Fruit fly (Drosophila melanogaster) whole organism, adult: ENCODE data around the gene lectin-22C.

ENCODE experiments used
- CG11617 ChIP-seq: fragments of 200-800 bp; sonication (Bioruptor generic); optimal IDR thresholded peaks from 2 replicates; lab custom pipeline; 2017; ENCODE audit warnings: mild to moderate bottlenecking, missing biosample characterization, missing genetic modification reagents, missing genetic modification characterization
- CG12768 ChIP-seq: fragments of 200-800 bp; sonication (Bioruptor generic); optimal IDR thresholded peaks from 2 replicates; lab custom pipeline; 2017; ENCODE audit warnings: missing biosample characterization, missing genetic modification characterization, mild to moderate bottlenecking, moderate library complexity, missing genetic modification reagents
- CG14711 ChIP-seq: fragments of 200-800 bp; sonication (Bioruptor generic); optimal IDR thresholded peaks from 2 replicates; lab custom pipeline; 2018; ENCODE audit warnings: missing biosample characterization, mild to moderate bottlenecking, missing genetic modification characterization, moderate library complexity
- CG1620 ChIP-seq: fragments of 200-800 bp; sonication (Bioruptor generic); optimal IDR thresholded peaks from 2 replicates; lab custom pipeline; 2016; ENCODE audit warnings: missing biosample characterization, missing genetic modification characterization
- CG33017 ChIP-seq: fragments of 200-800 bp; sonication (Bioruptor generic); optimal IDR thresholded peaks from 2 replicates; lab custom pipeline; 2018; ENCODE audit warnings: missing biosample characterization, mild to moderate bottlenecking, missing genetic modification characterization, moderate library complexity
- CG5204 ChIP-seq: fragments of 200-800 bp; sonication (Bioruptor generic); optimal IDR thresholded peaks from 2 replicates; lab custom pipeline; 2016; ENCODE audit warnings: missing biosample characterization, missing genetic modification characterization
- CG7045 ChIP-seq: fragments of 200-800 bp; sonication (Bioruptor generic); optimal IDR thresholded peaks from 2 replicates; lab custom pipeline; 2017; ENCODE audit warnings: missing biosample characterization, mild to moderate bottlenecking, missing genetic modification characterization
- CG7101 ChIP-seq: fragments of 200-800 bp; sonication (Bioruptor generic); optimal IDR thresholded peaks from 2 replicates; lab custom pipeline; 2018; ENCODE audit warnings: missing biosample characterization, mild to moderate bottlenecking, missing genetic modification characterization, moderate library complexity
- Clk ChIP-seq: fragments of 200-800 bp; sonication (Bioruptor generic); optimal IDR thresholded peaks from 2 replicates; lab custom pipeline; 2017; ENCODE audit warnings: missing biosample characterization, missing genetic modification characterization
- Crg-1 ChIP-seq: fragments of 200-800 bp; sonication (Bioruptor generic); optimal IDR thresholded peaks from 2 replicates; lab custom pipeline; 2016; ENCODE audit warnings: missing biosample characterization, missing genetic modification characterization
- Hr96 ChIP-seq: fragments of 200-800 bp; sonication (Bioruptor generic); optimal IDR thresholded peaks from 2 replicates; lab custom pipeline; 2016; ENCODE audit warnings: missing biosample characterization, missing genetic modification characterization
- Mnt ChIP-seq: fragments of 200-800 bp; sonication (Bioruptor generic); optimal IDR thresholded peaks from 2 replicates; lab custom pipeline; 2016; ENCODE audit warnings: missing biosample characterization, mild to moderate bottlenecking, missing genetic modification characterization
- bab1 ChIP-seq: fragments of 200-800 bp; sonication (Bioruptor generic); optimal IDR thresholded peaks from 3 replicates; lab custom pipeline; 2019; ENCODE audit warnings: missing biosample characterization, mild to moderate bottlenecking, missing genetic modification characterization, moderate library complexity
- cic ChIP-seq: fragments of 200-800 bp; sonication (Bioruptor generic); optimal IDR thresholded peaks from 2 replicates; lab custom pipeline; 2017; ENCODE audit warnings: missing biosample characterization, mild to moderate bottlenecking, missing genetic modification characterization, moderate library complexity
- cnc ChIP-seq, 2 experiments: fragments of >200 bp; optimal IDR thresholded peaks; 2 replicates each; lab custom pipeline; 2017
- kay ChIP-seq: fragments of 200-800 bp; sonication (Bioruptor generic); peaks from one replicate; lab custom pipeline; 2016; ENCODE audit warnings: missing biosample characterization, missing genetic modification characterization, borderline replicate concordance
- ovo ChIP-seq: fragments of 200-800 bp; sonication (Bioruptor generic); optimal IDR thresholded peaks from 2 replicates; lab custom pipeline; 2016; ENCODE audit warnings: missing biosample characterization, missing genetic modification characterization
- pad ChIP-seq: fragments of 200-800 bp; sonication (Bioruptor generic); optimal IDR thresholded peaks from 3 replicates; lab custom pipeline; 2017; ENCODE audit warnings: missing biosample characterization, missing genetic modification characterization, mild to moderate bottlenecking, moderate library complexity, missing genetic modification reagents
- tj ChIP-seq: fragments of 200-800 bp; sonication (Bioruptor generic); optimal IDR thresholded peaks from 3 replicates; lab custom pipeline; 2017; ENCODE audit warnings: missing biosample characterization, mild to moderate bottlenecking, missing genetic modification characterization, moderate library complexity
- toe ChIP-seq: fragments of 200-800 bp; sonication (Bioruptor generic); optimal IDR thresholded peaks from 2 replicates; lab custom pipeline; 2016; ENCODE audit warnings: missing biosample characterization, missing genetic modification characterization

The lectin-22C gene

dm6 chr2L:1989278-1989918 is 47.7 kb downstream of the lectin-22C start:
- TF ChIP-seq tj (GFP tag; lab: Kevin White, UChicago) = peak; percentile 32
- peak in 1 of 2 experiments; percentile 25 for TF ChIP-seq cnc (optimal IDR thresholded peaks at IDR 0.05; lab: Kevin White, UChicago)
- no peak for TF ChIP-seq CG1620 (GFP tag; lab: Kevin White, UChicago)
- no peak for TF ChIP-seq Hr96
- peak; percentile 25 for TF ChIP-seq bab1 (GFP tag; lab: Kevin White, UChicago)

dm6 chr2L:1988192-1988561 is 48.9 kb downstream of the lectin-22C start, which contains the start of gene Npc2a:
TSS of gene Npc2a (plus strand) at chr2L:1988290.
- TF ChIP-seq tj (GFP tag; lab: Kevin White, UChicago) (peak; percentile 98), cic (no peak), bab1 (GFP tag; lab: Kevin White, UChicago) (peak; percentile 56)

dm6 chr2L:1987434-1988191 is 49.5 kb downstream of the lectin-22C start, which contains the start of gene Got2:
TSS of gene Got2 (minus strand) at chr2L:1987758.
- TF ChIP-seq CG33017 (tag; lab: Kevin White, UChicago) (peak; percentile 35), pad (GFP tag; lab: Kevin White, UChicago) (no peak), kay (GFP tag; lab: Kevin White, UChicago) (no peak), CG14711 (tag; lab: Kevin White, UChicago) (no peak), Crg-1 (GFP tag; lab: Kevin White, UChicago) (no peak), bab1 (GFP tag; lab: Kevin White, UChicago) (peak; percentile 13), CG5204 (GFP tag; lab: Kevin White, UChicago) (no peak), Hr96 (no peak), cnc (optimal IDR thresholded peaks at IDR 0.05; lab: Kevin White, UChicago) (no peak), CG7045 (no peak), tj (GFP tag; lab: Kevin White, UChicago) (peak; percentile 79), Clk (GFP tag; lab: Kevin White, UChicago) (no peak), Mnt (GFP tag; lab: Kevin White, UChicago) (peak; percentile 93), CG1620 (GFP tag; lab: Kevin White, UChicago) (no peak), ovo (GFP tag; lab: Kevin White, UChicago) (no peak), cic (peak; percentile 83), CG11617 (GFP tag; lab: Kevin White, UChicago) (peak; percentile 35), toe (GFP tag; lab: Kevin White, UChicago) (peak; percentile 16), CG12768 (GFP tag; lab: Kevin White, UChicago) (peak; percentile 36), CG7101 (tag; lab: Kevin White, UChicago) (peak; percentile 50)
